Fruit fly (Drosophila melanogaster): ENCODE results near the gene Prx6a.
A peak's percentile ranks its signal among the peaks of the same experiment; 100 is the strongest.

Gene Prx6a

DNA sequence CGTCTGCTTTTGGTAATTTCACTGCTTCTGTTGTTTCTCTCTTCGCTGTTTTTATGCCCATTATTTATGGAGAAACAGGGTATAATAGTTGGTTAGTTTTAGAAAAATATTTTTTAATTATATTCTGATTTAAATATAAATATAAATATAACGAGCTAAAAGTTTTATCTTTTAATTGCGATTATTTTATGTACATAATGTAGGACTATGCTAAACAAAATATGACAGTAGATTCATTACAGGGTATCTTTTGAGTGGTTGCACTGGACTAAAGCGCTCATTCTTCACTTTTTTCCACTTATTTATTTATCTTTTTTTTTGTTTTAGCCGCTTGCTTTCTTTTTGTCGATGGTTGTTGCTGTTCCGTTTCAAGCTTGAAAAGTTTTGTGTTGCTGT lies 27.0 kb upstream of the Prx6a start (continued):
- TF ChIP-seq al (GFP tag; IDR thresholded peaks at IDR 0.05) (no peak), Awh (GFP tag; IDR thresholded peaks at IDR 0.05) (0 out of 2 replicates have a peak, but pooled peaks have one; percentile 36), Gug (GFP tag; IDR thresholded peaks at IDR 0.05) (no peak), dmrt11E (tag; optimal IDR thresholded peaks at IDR 0.05) (no peak), Dip3 (GFP tag; optimal IDR thresholded peaks at IDR 0.05) (no peak), CG17802 (tag; optimal IDR thresholded peaks at IDR 0.05) (no peak), Nf-YA (GFP tag; IDR thresholded peaks at IDR 0.05) (peak; percentile 36; the same call in 1 of the 2 replicates), CG6175 (GFP tag; IDR thresholded peaks at IDR 0.05) (no peak), CG7745 (tag; optimal IDR thresholded peaks at IDR 0.05) (no peak), oc (tag; optimal IDR thresholded peaks at IDR 0.05) (peak; percentile 73), lab (GFP tag; optimal IDR thresholded peaks at IDR 0.05) (peak; percentile 40), CG15514 (GFP tag; optimal IDR thresholded peaks at IDR 0.05) (no peak), seq (GFP tag; IDR thresholded peaks at IDR 0.05) (no peak), NC2α (GFP tag; optimal IDR thresholded peaks at IDR 0.05) (no peak), CG8944 (GFP tag; optimal IDR thresholded peaks at IDR 0.05) (no peak), tgo (GFP tag; IDR thresholded peaks at IDR 0.05) (peak; percentile 68), CG10543 (GFP tag; optimal IDR thresholded peaks at IDR 0.05) (no peak), ash1 (GFP tag; optimal IDR thresholded peaks at IDR 0.05) (no peak), HmgD (GFP tag; optimal IDR thresholded peaks at IDR 0.05) (no peak), wor (GFP tag; IDR thresholded peaks at IDR 0.05) (peak; percentile 45), CG4424 (GFP tag; optimal IDR thresholded peaks at IDR 0.05) (no peak), CG18619 (GFP tag; optimal IDR thresholded peaks at IDR 0.05) (no peak), CG43689 (GFP tag; IDR thresholded peaks at IDR 0.05) (peak; percentile 41), CG9609 (GFP tag; optimal IDR thresholded peaks at IDR 0.05) (no peak), CG11093 (GFP tag; IDR thresholded peaks at IDR 0.05) (no peak), kah (GFP tag; optimal IDR thresholded peaks at IDR 0.05) (no peak), tx (GFP tag; optimal IDR thresholded peaks at IDR 0.05) (no peak), CG9817 (tag; optimal IDR thresholded peaks at IDR 0.05) (no peak), ara (GFP tag; IDR thresholded peaks at IDR 0.05) (no peak), Taf1 (GFP tag; IDR thresholded peaks at IDR 0.05) (no peak), CG33557 (GFP tag; optimal IDR thresholded peaks at IDR 0.05) (no peak), BtbVII (GFP tag; optimal IDR thresholded peaks at IDR 0.05) (no peak), Mrtf (GFP tag; IDR thresholded peaks at IDR 0.05) (no peak), gro (GFP tag; optimal IDR thresholded peaks at IDR 0.05) (no peak), Usf (GFP tag; optimal IDR thresholded peaks at IDR 0.05) (no peak), chif (GFP tag; optimal IDR thresholded peaks at IDR 0.05) (no peak), CG17361 (GFP tag; IDR thresholded peaks at IDR 0.05) (0 out of 3 replicates have a peak, but pooled peaks have one; percentile 56), run (tag; optimal IDR thresholded peaks at IDR 0.05) (peak; percentile 16), CG10654 (GFP tag; optimal IDR thresholded peaks at IDR 0.05) (peak; percentile 23), pb (GFP tag; optimal IDR thresholded peaks at IDR 0.05) (no peak), CG15011 (GFP tag; optimal IDR thresholded peaks at IDR 0.05) (no peak), mam (GFP tag; optimal IDR thresholded peaks at IDR 0.05) (no peak), Atf6 (GFP tag; IDR thresholded peaks at IDR 0.05) (peak; percentile 58; the same call in 1 of the 2 replicates), repo (GFP tag; optimal IDR thresholded peaks at IDR 0.05) (no peak), Fer3 (tag; optimal IDR thresholded peaks at IDR 0.05) (no peak), Sry-β (GFP tag; optimal IDR thresholded peaks at IDR 0.05) (no peak), CG10979 (tag; optimal IDR thresholded peaks at IDR 0.05) (peak; percentile 48), CG6254 (GFP tag; optimal IDR thresholded peaks at IDR 0.05) (peak; percentile 5), trh (GFP tag; optimal IDR thresholded peaks at IDR 0.05) (no peak), CG31441 (GFP tag; IDR thresholded peaks at IDR 0.05) (peak; percentile 68), bigmax (GFP tag; optimal IDR thresholded peaks at IDR 0.05) (no peak), CG31365 (tag; optimal IDR thresholded peaks at IDR 0.05) (no peak)
